Fruit fly (Drosophila melanogaster): ENCODE data around the gene Nek2.
A peak's percentile ranks its signal among the peaks of the same experiment; 100 is the strongest.

Nek2 gene

DNA sequence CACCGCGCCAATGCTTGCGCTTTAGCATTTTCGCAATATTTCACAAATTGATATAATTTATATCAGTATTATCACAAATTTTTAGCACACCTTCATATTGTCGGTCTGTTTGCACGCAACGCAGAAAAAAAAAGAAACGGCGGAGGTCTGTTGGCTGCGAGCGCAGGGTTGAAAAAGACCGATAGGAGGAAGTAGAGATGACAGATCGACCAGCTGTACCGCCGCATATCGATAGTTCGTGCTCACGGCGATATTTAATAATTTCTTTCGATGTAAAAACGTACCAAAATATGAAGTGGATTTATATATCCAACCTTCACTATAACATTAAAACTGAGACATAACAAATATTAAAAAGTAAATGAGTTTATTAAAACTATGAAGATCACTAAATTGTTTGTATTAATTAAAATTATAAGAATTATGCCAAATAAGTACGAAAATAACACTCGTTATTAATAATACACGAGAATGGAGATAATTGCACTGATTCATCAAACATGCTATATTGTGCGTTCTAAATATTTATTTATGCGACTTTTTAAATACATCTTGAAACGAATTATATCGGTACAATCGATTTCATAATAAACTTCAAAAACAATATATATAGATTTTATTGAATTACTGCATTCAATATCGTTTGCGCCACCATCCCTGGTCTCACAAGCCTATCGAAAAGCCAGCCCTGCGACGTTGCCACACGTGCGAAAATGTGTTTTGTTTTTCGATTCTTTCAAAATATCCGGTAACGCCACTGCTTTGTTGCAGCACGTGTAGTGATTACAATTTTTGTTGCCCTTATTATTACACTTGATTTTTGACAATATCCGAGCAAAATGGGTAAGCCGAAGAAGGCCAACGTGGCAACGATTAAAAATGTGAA, 9.9 kb upstream of the Nek2 start, which contains the start of the genes RpS6 and bys (continued):
- no peak for TF ChIP-seq fd3F (GFP tag; optimal IDR thresholded peaks at IDR 0.05)
- TF ChIP-seq ham (GFP tag; IDR thresholded peaks at IDR 0.05), result no peak
- no peak for TF ChIP-seq psq (GFP tag; optimal IDR thresholded peaks at IDR 0.05)
- no peak for TF ChIP-seq CG1024 (GFP tag; IDR thresholded peaks at IDR 0.05)
- TF ChIP-seq abd-A (tag; optimal IDR thresholded peaks at IDR 0.05), result no peak
- TF ChIP-seq Ssrp (tag; optimal IDR thresholded peaks at IDR 0.05), result no peak
- peak; percentile 89 for TF ChIP-seq Med (GFP tag)
- TF ChIP-seq ara (GFP tag; IDR thresholded peaks at IDR 0.05), result peak; percentile 13; the same call in 1 of the 2 replicates
- peak; percentile 57 for TF ChIP-seq HHEX (GFP tag; optimal IDR thresholded peaks at IDR 0.05)
- TF ChIP-seq CG1529 (GFP tag; optimal IDR thresholded peaks at IDR 0.05), result no peak
- TF ChIP-seq CG8281 (tag; optimal IDR thresholded peaks at IDR 0.05), result peak; percentile 6
- TF ChIP-seq Hr51 (GFP tag; optimal IDR thresholded peaks at IDR 0.05), result no peak
- TF ChIP-seq CG33557 (GFP tag; optimal IDR thresholded peaks at IDR 0.05), result peak; percentile 19
- peak; percentile 81 for TF ChIP-seq CG11456 (GFP tag; IDR thresholded peaks at IDR 0.05)
- peak; percentile 86; the same call in 2 of the 3 replicates for TF ChIP-seq mld (GFP tag; IDR thresholded peaks at IDR 0.05; ENCODE audit: partially characterized antibody)
- TF ChIP-seq CG3995 (GFP tag; optimal IDR thresholded peaks at IDR 0.05), result peak; percentile 22
- TF ChIP-seq CG10543 (GFP tag; optimal IDR thresholded peaks at IDR 0.05), result peak; percentile 5
- TF ChIP-seq tna (GFP tag; IDR thresholded peaks at IDR 0.05; ENCODE audit: partially characterized antibody), result peak; percentile 68; the same call in 1 of the 2 replicates
- peak; percentile 78 for TF ChIP-seq vnd (GFP tag; IDR thresholded peaks at IDR 0.05; ENCODE audit: partially characterized antibody)
- peak; percentile 88 for TF ChIP-seq Scr (GFP tag; IDR thresholded peaks at IDR 0.05; ENCODE audit: partially characterized antibody)
- TF ChIP-seq CG16813 (GFP tag; IDR thresholded peaks at IDR 0.05; ENCODE audit: partially characterized antibody), result peak; percentile 87
- peak; percentile 89; the same call in 1 of the 2 replicates for TF ChIP-seq CG42726 (GFP tag; IDR thresholded peaks at IDR 0.05; ENCODE audit: partially characterized antibody)
- no peak for TF ChIP-seq D19B (GFP tag; optimal IDR thresholded peaks at IDR 0.05)
- no peak for TF ChIP-seq CG7357 (GFP tag; IDR thresholded peaks at IDR 0.05)
- TF ChIP-seq CG6254 (GFP tag; optimal IDR thresholded peaks at IDR 0.05), result peak; percentile 11
- TF ChIP-seq danr (GFP tag; IDR thresholded peaks at IDR 0.05), result no peak
- TF ChIP-seq croc (GFP tag; conservative IDR thresholded peaks at IDR 0.05), result no peak
- TF ChIP-seq CG6683 (GFP tag; optimal IDR thresholded peaks at IDR 0.05), result no peak
- peak; percentile 49 for TF ChIP-seq zfh2 (GFP tag; optimal IDR thresholded peaks at IDR 0.05)
- no peak for TF ChIP-seq tio (GFP tag; optimal IDR thresholded peaks at IDR 0.05)
- TF ChIP-seq CG13296 (GFP tag; optimal IDR thresholded peaks at IDR 0.05), result peak; percentile 66
- no peak for TF ChIP-seq klu (GFP tag; IDR thresholded peaks at IDR 0.05)
- TF ChIP-seq E2f2 (GFP tag; IDR thresholded peaks at IDR 0.05), result peak; percentile 9; the same call in 1 of the 2 replicates
- TF ChIP-seq toy (GFP tag; IDR thresholded peaks at IDR 0.05), result no peak
- TF ChIP-seq NFAT (GFP tag; IDR thresholded peaks at IDR 0.05), result peak; percentile 81
- TF ChIP-seq tap (tag; optimal IDR thresholded peaks at IDR 0.05), result no peak
- TF ChIP-seq yki (optimal IDR thresholded peaks at IDR 0.05), result no peak
- peak; percentile 19 for TF ChIP-seq fd64A (GFP tag; optimal IDR thresholded peaks at IDR 0.05)
- peak; percentile 63 for TF ChIP-seq CG10267 (tag; optimal IDR thresholded peaks at IDR 0.05)
- peak; percentile 69 for TF ChIP-seq zfh1 (GFP tag; IDR thresholded peaks at IDR 0.05)
- peak; percentile 58 for TF ChIP-seq pzg (GFP tag; optimal IDR thresholded peaks at IDR 0.05)
- TF ChIP-seq CG4707 (GFP tag; optimal IDR thresholded peaks at IDR 0.05), result peak; percentile 63
- peak; percentile 33 for TF ChIP-seq Hsf (GFP tag; optimal IDR thresholded peaks at IDR 0.05)
- TF ChIP-seq p53 (GFP tag; optimal IDR thresholded peaks at IDR 0.05), result peak; percentile 21
- TF ChIP-seq CG16815 (GFP tag; optimal IDR thresholded peaks at IDR 0.05), result peak; percentile 45
- TF ChIP-seq jumu (GFP tag; optimal IDR thresholded peaks at IDR 0.05), result no peak
- TF ChIP-seq CG11723 (GFP tag; optimal IDR thresholded peaks at IDR 0.05), result peak; percentile 13
- TF ChIP-seq z (GFP tag; IDR thresholded peaks at IDR 0.05), result 0 out of 3 replicates have a peak, but pooled peaks have one; percentile 22

All from whole organism, embryonic.